Worm (Caenorhabditis elegans): ENCODE data around the gene msp-49.
"Not testable (repeated sequence)": the region's sequence is repeated elsewhere in the genome, so short reads cannot be mapped to it uniquely, and the experiment has no call there.

DNA sequence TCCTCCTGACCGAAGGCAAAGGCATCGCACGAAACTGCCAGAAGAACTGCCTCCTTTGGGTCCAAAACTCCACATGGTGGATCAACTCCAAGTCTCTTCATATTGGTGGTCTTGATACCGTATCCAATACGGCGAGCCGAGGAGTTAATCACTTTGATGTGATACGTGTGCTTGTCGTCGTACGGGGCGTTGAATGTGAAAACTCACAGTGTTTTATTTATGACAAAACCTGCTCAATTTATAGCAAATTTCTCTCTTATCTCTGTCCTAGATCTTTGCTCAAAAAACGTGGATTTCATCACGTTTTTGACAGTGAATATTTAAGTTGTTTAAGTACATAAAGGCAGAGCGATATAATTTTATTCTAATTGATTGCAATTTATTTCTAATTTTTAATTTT lies 35.4 kb upstream of the msp-49 start, which contains the start of gene F58A6.9:
- not testable (repeated sequence) for TF ChIP-seq dpl-1 (GFP tag; optimal IDR thresholded peaks at IDR 0.05); pha-4 (tag; optimal IDR thresholded peaks at IDR 0.05); K12H6.12 (tag; optimal IDR thresholded peaks at IDR 0.05); ceh-40 (GFP tag; IDR thresholded peaks at IDR 0.05); rpc-1 (optimal IDR thresholded peaks at IDR 0.05); rpc-1 (tag; optimal IDR thresholded peaks at IDR 0.05); ceh-100 (GFP tag; IDR thresholded peaks at IDR 0.05); snpc-4 (GFP tag; optimal IDR thresholded peaks at IDR 0.05); snpc-4 (tag; optimal IDR thresholded peaks at IDR 0.05); nhr-90 (tag; optimal IDR thresholded peaks at IDR 0.05); Y53F4B.3 (GFP tag; IDR thresholded peaks at IDR 0.05); nfya-1 (tag; optimal IDR thresholded peaks at IDR 0.05; ENCODE audit: borderline replicate concordance, insufficient read depth); ama-1 (optimal IDR thresholded peaks at IDR 0.05); ama-1 (GFP tag; optimal IDR thresholded peaks at IDR 0.05); cebp-2 (GFP tag; IDR thresholded peaks at IDR 0.05); nhr-179 (tag; optimal IDR thresholded peaks at IDR 0.05); chd-7 (tag; optimal IDR thresholded peaks at IDR 0.05)

All from whole organism, young adult.